Fruit fly (Drosophila melanogaster) whole organism, embryonic: Measurements from ENCODE around the gene Spase25.

ENCODE experiments used
- Ada2b ChIP-seq: fragments of 200-800 bp; sonication (Bioruptor generic); IDR thresholded peaks from 2 replicates; pipeline ENCODE4 v1.3.6; 2022; ENCODE audit warnings: missing biosample characterization, missing genetic modification characterization
- CG11398 ChIP-seq: fragments of 200-800 bp; sonication (Bioruptor generic); optimal IDR thresholded peaks from 2 replicates; lab custom pipeline; 2016; ENCODE audit warnings: missing biosample characterization, missing genetic modification characterization
- CG11456 ChIP-seq: fragments of 200-800 bp; sonication (Bioruptor generic); IDR thresholded peaks from 3 replicates; pipeline ENCODE4 v1.3.6; 2022; ENCODE audit warnings: missing biosample characterization, missing genetic modification characterization
- CG12942 ChIP-seq: fragments of 200-800 bp; sonication (Bioruptor generic); optimal IDR thresholded peaks from 3 replicates; lab custom pipeline; 2016; ENCODE audit warnings: missing biosample characterization, missing genetic modification characterization
- CG13424 ChIP-seq: fragments of 200-800 bp; sonication (Bioruptor generic); optimal IDR thresholded peaks from 2 replicates; lab custom pipeline; 2019; ENCODE audit warnings: missing biosample characterization, mild to moderate bottlenecking, missing genetic modification characterization, moderate library complexity
- CG14050 ChIP-seq: fragments of 200-800 bp; sonication (Bioruptor generic); IDR thresholded peaks from 3 replicates; pipeline ENCODE4 v1.3.6; 2022; ENCODE audit warnings: missing biosample characterization, missing genetic modification characterization
- CG14965 ChIP-seq: fragments of 200-800 bp; sonication (Bioruptor generic); optimal IDR thresholded peaks from 2 replicates; lab custom pipeline; 2016; ENCODE audit warnings: missing biosample characterization, missing genetic modification characterization, borderline replicate concordance
- CG1647 ChIP-seq: fragments of 200-800 bp; sonication (Bioruptor generic); optimal IDR thresholded peaks from 3 replicates; lab custom pipeline; 2016; ENCODE audit warnings: missing biosample characterization, missing genetic modification characterization
- CG2116 ChIP-seq: fragments of 200-800 bp; sonication (Bioruptor generic); optimal IDR thresholded peaks from 3 replicates; lab custom pipeline; 2018; ENCODE audit warnings: missing biosample characterization, mild to moderate bottlenecking, missing genetic modification characterization
- CG2120 ChIP-seq: fragments of 200-800 bp; sonication (Bioruptor generic); optimal IDR thresholded peaks from 3 replicates; lab custom pipeline; 2016; ENCODE audit warnings: missing biosample characterization, missing genetic modification characterization
- CG2129 ChIP-seq: fragments of 200-800 bp; sonication (Bioruptor generic); IDR thresholded peaks from 2 replicates; pipeline ENCODE4 v1.3.6; 2022; ENCODE audit warnings: missing biosample characterization, missing genetic modification characterization; ENCODE audit not compliant: partially characterized antibody
- CG2712 ChIP-seq: fragments of 200-800 bp; optimal IDR thresholded peaks from 3 replicates; lab custom pipeline; 2019; ENCODE audit warnings: missing biosample characterization, mild to moderate bottlenecking, missing genetic modification characterization, moderate library complexity
- CG2889 ChIP-seq: fragments of 200-800 bp; sonication (Bioruptor generic); IDR thresholded peaks from 3 replicates; pipeline ENCODE4 v1.3.6; 2022; ENCODE audit warnings: missing biosample characterization, missing genetic modification characterization
- CG4404 ChIP-seq: fragments of 200-800 bp; sonication (Bioruptor generic); IDR thresholded peaks from 2 replicates; pipeline ENCODE4 v1.3.6; 2022; ENCODE audit warnings: missing biosample characterization, missing genetic modification characterization
- CG4424 ChIP-seq: fragments of 200-800 bp; sonication (Bioruptor generic); optimal IDR thresholded peaks from 3 replicates; lab custom pipeline; 2016; ENCODE audit warnings: missing biosample characterization, missing genetic modification characterization
- CG4617 ChIP-seq: fragments of 200-800 bp; sonication (Bioruptor generic); optimal IDR thresholded peaks from 3 replicates; lab custom pipeline; 2016; ENCODE audit warnings: missing biosample characterization, missing genetic modification characterization, borderline replicate concordance
- CG5245 ChIP-seq: fragments of 200-800 bp; sonication (Bioruptor generic); optimal IDR thresholded peaks from 3 replicates; lab custom pipeline; 2016; ENCODE audit warnings: missing biosample characterization, missing genetic modification characterization
- CG6254 ChIP-seq: fragments of 200-800 bp; sonication (Bioruptor generic); optimal IDR thresholded peaks from 3 replicates; lab custom pipeline; 2017; ENCODE audit warnings: mild to moderate bottlenecking, missing biosample characterization, missing genetic modification reagents, missing genetic modification characterization
- CG7357 ChIP-seq: fragments of 200-800 bp; sonication (Bioruptor generic); IDR thresholded peaks from 3 replicates; pipeline ENCODE4 v1.3.6; 2022; ENCODE audit warnings: missing biosample characterization, missing genetic modification characterization
- CG7786 ChIP-seq: fragments of 200-800 bp; sonication (Bioruptor generic); optimal IDR thresholded peaks from 2 replicates; lab custom pipeline; 2016; ENCODE audit warnings: missing biosample characterization, missing genetic modification characterization
- CG8944 ChIP-seq: fragments of 200-800 bp; sonication (Bioruptor generic); optimal IDR thresholded peaks from 3 replicates; lab custom pipeline; 2016; ENCODE audit warnings: missing biosample characterization, missing genetic modification characterization
- CG9876 ChIP-seq: fragments of 200-800 bp; sonication (Bioruptor generic); optimal IDR thresholded peaks from 2 replicates; lab custom pipeline; 2016; ENCODE audit warnings: missing biosample characterization, missing genetic modification characterization
- CrebB ChIP-seq: fragments of 200-800 bp; sonication (Bioruptor generic); optimal IDR thresholded peaks from 3 replicates; lab custom pipeline; 2018; ENCODE audit warnings: missing biosample characterization, mild to moderate bottlenecking, missing genetic modification characterization
- Dip2 ChIP-seq: fragments of 200-800 bp; sonication (Bioruptor generic); IDR thresholded peaks from 2 replicates; pipeline ENCODE4 v1.3.6; 2022; ENCODE audit warnings: missing biosample characterization, missing genetic modification characterization
- E2f1 ChIP-seq: fragments of 200-800 bp; sonication (Bioruptor generic); IDR thresholded peaks from 2 replicates; pipeline ENCODE4 v1.3.6; 2022; ENCODE audit warnings: missing biosample characterization, missing genetic modification characterization
- Fer2 ChIP-seq: fragments of 200-800 bp; sonication (Bioruptor generic); optimal IDR thresholded peaks from 2 replicates; lab custom pipeline; 2018; ENCODE audit warnings: missing biosample characterization, mild to moderate bottlenecking, missing genetic modification characterization, moderate library complexity
- Hand ChIP-seq: fragments of 200-800 bp; sonication (Bioruptor generic); optimal IDR thresholded peaks from 2 replicates; lab custom pipeline; 2017; ENCODE audit warnings: mild to moderate bottlenecking, missing biosample characterization, missing genetic modification reagents, missing genetic modification characterization
- MESR4 ChIP-seq: fragments of 200-800 bp; sonication (Bioruptor generic); optimal IDR thresholded peaks from 2 replicates; lab custom pipeline; 2018; ENCODE audit warnings: missing biosample characterization, mild to moderate bottlenecking, missing genetic modification characterization, moderate library complexity
- NC2α ChIP-seq: fragments of 200-800 bp; sonication (Bioruptor generic); optimal IDR thresholded peaks from 2 replicates; lab custom pipeline; 2016; ENCODE audit warnings: missing biosample characterization, missing genetic modification characterization
- Sry-δ ChIP-seq: fragments of 200-800 bp; sonication (Bioruptor generic); optimal IDR thresholded peaks from 2 replicates; lab custom pipeline; 2016; ENCODE audit warnings: missing biosample characterization, missing genetic modification characterization
- Trl ChIP-seq, 3 experiments: fragments of >200 bp in 2 of 3; fragments of 200-800 bp in 1 of 3; sonication (Bioruptor generic) in 1 of 3; optimal IDR thresholded peaks; 2 replicates in 1 of 3; 3 replicates in 2 of 3; lab custom pipeline; 2016 to 2017; ENCODE audit warnings: missing biosample characterization in 1 of 3, missing genetic modification characterization in 1 of 3
- YL-1 ChIP-seq: fragments of 200-800 bp; sonication (Bioruptor generic); optimal IDR thresholded peaks from 3 replicates; lab custom pipeline; 2017; ENCODE audit warnings: missing biosample characterization, mild to moderate bottlenecking, missing genetic modification characterization
- abd-A ChIP-seq: fragments of 200-800 bp; sonication (Bioruptor generic); optimal IDR thresholded peaks from 3 replicates; lab custom pipeline; 2019; ENCODE audit warnings: missing biosample characterization, mild to moderate bottlenecking, missing genetic modification characterization, moderate library complexity
- cas ChIP-seq: fragments of 200-800 bp; sonication (Bioruptor generic); IDR thresholded peaks from 2 replicates; pipeline ENCODE4 v1.3.6; 2022; ENCODE audit warnings: missing biosample characterization, missing genetic modification characterization
- chif ChIP-seq, 2 experiments: fragments of 200-800 bp; sonication (Bioruptor generic); optimal IDR thresholded peaks; 3 replicates each; lab custom pipeline; 2016; ENCODE audit warnings: missing biosample characterization in 2 of 2, missing genetic modification characterization in 2 of 2
- chinmo ChIP-seq: fragments of 200-800 bp; sonication (Bioruptor generic); IDR thresholded peaks from 4 replicates; pipeline ENCODE4 v1.3.6; 2022; ENCODE audit warnings: missing biosample characterization, missing genetic modification characterization; ENCODE audit not compliant: partially characterized antibody
- danr ChIP-seq: fragments of 200-800 bp; sonication (Bioruptor generic); IDR thresholded peaks from 2 replicates; pipeline ENCODE4 v1.3.6; 2022; ENCODE audit warnings: missing biosample characterization, missing genetic modification characterization
- fd96Cb ChIP-seq: fragments of 200-800 bp; sonication (Bioruptor generic); optimal IDR thresholded peaks from 2 replicates; lab custom pipeline; 2018; ENCODE audit warnings: missing biosample characterization, mild to moderate bottlenecking, missing genetic modification characterization, moderate library complexity
- hkb ChIP-seq, 2 experiments: fragments of 200-800 bp in 1 of 2; fragments of >200 bp in 1 of 2; sonication (Bioruptor generic) in 1 of 2; IDR thresholded peaks in 1 of 2; optimal IDR thresholded peaks in 1 of 2; 2 replicates each; pipeline versions ENCODE4 v1.3.6 to Lab custom; 2017 to 2022; ENCODE audit warnings: missing biosample characterization in 1 of 2, missing genetic modification characterization in 1 of 2
- maf-S ChIP-seq: fragments of 200-800 bp; sonication (Bioruptor generic); optimal IDR thresholded peaks from 2 replicates; lab custom pipeline; 2016; ENCODE audit warnings: missing biosample characterization, missing genetic modification characterization
- nerfin-2 ChIP-seq: fragments of 200-800 bp; sonication (Bioruptor generic); IDR thresholded peaks from 2 replicates; pipeline ENCODE4 v1.3.6; 2022; ENCODE audit warnings: missing biosample characterization, missing genetic modification characterization; ENCODE audit not compliant: partially characterized antibody
- pita ChIP-seq: fragments of 200-800 bp; sonication (Bioruptor generic); optimal IDR thresholded peaks from 2 replicates; lab custom pipeline; 2017; ENCODE audit warnings: missing biosample characterization, mild to moderate bottlenecking, missing genetic modification characterization
- ro ChIP-seq: fragments of 200-800 bp; sonication (Bioruptor generic); IDR thresholded peaks from 2 replicates; pipeline ENCODE4 v1.3.6; 2022; ENCODE audit warnings: missing biosample characterization, missing genetic modification characterization
- sug ChIP-seq: fragments of 200-800 bp; optimal IDR thresholded peaks from 2 replicates; lab custom pipeline; 2019; ENCODE audit warnings: missing biosample characterization, mild to moderate bottlenecking, missing genetic modification characterization, moderate library complexity
- twi ChIP-seq: fragments of 200-800 bp; optimal IDR thresholded peaks from 2 replicates; lab custom pipeline; 2019; ENCODE audit warnings: missing biosample characterization, mild to moderate bottlenecking, missing genetic modification characterization, moderate library complexity
- unpg ChIP-seq: fragments of 200-800 bp; sonication (Bioruptor generic); optimal IDR thresholded peaks from 3 replicates; lab custom pipeline; 2018; ENCODE audit warnings: missing biosample characterization, mild to moderate bottlenecking, missing genetic modification characterization, moderate library complexity
- usp ChIP-seq: fragments of >200 bp; optimal IDR thresholded peaks from 2 replicates; lab custom pipeline; 2017; ENCODE audit warnings: missing biosample characterization, missing genetic modification characterization
- vfl ChIP-seq: fragments of 200-800 bp; sonication (Bioruptor generic); optimal IDR thresholded peaks from 2 replicates; lab custom pipeline; 2016; ENCODE audit warnings: missing biosample characterization, missing genetic modification characterization

The Spase25 gene

dm6 chrX:11449476-11450119, 35.5 kb upstream of the Spase25 start (continued):
- TF ChIP-seq pita (GFP tag; lab: Kevin White, UChicago) (no peak), Fer2 (tag; lab: Kevin White, UChicago) (peak; percentile 61), Sry-δ (GFP tag; lab: Kevin White, UChicago) (peak; percentile 49), CG14050 (GFP tag; lab: Robert Waterston, UW) (peak; percentile 81), CG11398 (GFP tag; lab: Kevin White, UChicago) (peak; percentile 84), CG6254 (peak; percentile 46), CG4424 (peak; percentile 75), CG4617 (peak; percentile 36), Ada2b (peak; percentile 92), sug (peak; percentile 84), ro (GFP tag; lab: Robert Waterston, UW) (0 out of 2 replicates have a peak, but pooled peaks have one; percentile 26), maf-S (GFP tag; lab: Kevin White, UChicago) (peak; percentile 70), CG8944 (peak; percentile 81), nerfin-2 (GFP tag; lab: Robert Waterston, UW) (no peak), NC2α (GFP tag; lab: Kevin White, UChicago) (peak; percentile 48), CG2129 (no peak), CG13424 (tag; lab: Kevin White, UChicago) (peak; percentile 90), hkb (optimal IDR thresholded peaks at IDR 0.05; lab: Kevin White, UChicago) (no peak), hkb (GFP tag; IDR thresholded peaks at IDR 0.05; lab: Robert Waterston, UW) (peak; percentile 87), chif (GFP tag; optimal IDR thresholded peaks at IDR 0.05; lab: Kevin White, UChicago) (peak; percentile 86 to 88), twi (peak; percentile 70), fd96Cb (tag; lab: Kevin White, UChicago) (peak; percentile 85), Dip2 (GFP tag; lab: Robert Waterston, UW) (peak; percentile 19; the same call in 1 of the 2 replicates), cas (GFP tag; lab: Robert Waterston, UW) (peak; percentile 53; the same call in 1 of the 2 replicates), E2f1 (peak; percentile 86), CrebB (tag; lab: Kevin White, UChicago) (peak; percentile 83), CG1647 (GFP tag; lab: Kevin White, UChicago) (peak; percentile 82), Trl (optimal IDR thresholded peaks at IDR 0.05; lab: Kevin White, UChicago) (no peak), Trl (GFP tag; optimal IDR thresholded peaks at IDR 0.05; lab: Kevin White, UChicago) (peak; percentile 83), CG9876 (peak; percentile 83), CG2889 (GFP tag; lab: Robert Waterston, UW) (peak; percentile 79), abd-A (peak; percentile 33), CG12942 (GFP tag; lab: Kevin White, UChicago) (peak; percentile 84), YL-1 (peak; percentile 13), CG4404 (GFP tag; lab: Robert Waterston, UW) (peak; percentile 70), CG11456 (GFP tag; lab: Robert Waterston, UW) (peak; percentile 88), CG2120 (GFP tag; lab: Kevin White, UChicago) (peak; percentile 88), chinmo (GFP tag; lab: Robert Waterston, UW) (0 out of 4 replicates have a peak, but pooled peaks have one; percentile 5), unpg (GFP tag; lab: Kevin White, UChicago) (peak; percentile 88), Hand (GFP tag; lab: Kevin White, UChicago) (peak; percentile 60), vfl (GFP tag; lab: Kevin White, UChicago) (peak; percentile 65), MESR4 (GFP tag; lab: Kevin White, UChicago) (peak; percentile 19), CG2712 (peak; percentile 82), danr (GFP tag; lab: Robert Waterston, UW) (peak; percentile 79), CG7357 (GFP tag; lab: Robert Waterston, UW) (peak; percentile 81), CG2116 (GFP tag; lab: Kevin White, UChicago) (peak; percentile 37), CG7786 (GFP tag; lab: Kevin White, UChicago) (peak; percentile 84), CG14965 (peak; percentile 35), usp (GFP tag; lab: Kevin White, UChicago) (no peak), CG5245 (GFP tag; lab: Kevin White, UChicago) (peak; percentile 74)
